Fruit fly (Drosophila melanogaster): Measurements from ENCODE around the gene NKCC.

Gene NKCC

dm6 chr3R:5458627-5459026 lies 43.9 kb downstream of the NKCC start:
- no peak for TF ChIP-seq rn (GFP tag; IDR thresholded peaks at IDR 0.05)
- no peak for TF ChIP-seq Snoo (tag; optimal IDR thresholded peaks at IDR 0.05)
- TF ChIP-seq fd96Ca (GFP tag; IDR thresholded peaks at IDR 0.05): no peak
- no peak for TF ChIP-seq CG32121 (GFP tag; IDR thresholded peaks at IDR 0.05)
- no peak for TF ChIP-seq CG8301 (tag; optimal IDR thresholded peaks at IDR 0.05)

dm6 chr3R:5454334-5454733 lies 48.2 kb downstream of the NKCC start:
- TF ChIP-seq CG34367 (tag; optimal IDR thresholded peaks at IDR 0.05): no peak
- no peak for TF ChIP-seq Pif1B (GFP tag; optimal IDR thresholded peaks at IDR 0.05)
- no peak for TF ChIP-seq CG15710 (tag; optimal IDR thresholded peaks at IDR 0.05)
- TF ChIP-seq CG4496 (GFP tag; IDR thresholded peaks at IDR 0.05): no peak
- TF ChIP-seq CG8159 (tag; optimal IDR thresholded peaks at IDR 0.05): no peak
- TF ChIP-seq gl (tag; optimal IDR thresholded peaks at IDR 0.05): no peak
- TF ChIP-seq Snoo (tag; optimal IDR thresholded peaks at IDR 0.05): no peak
- TF ChIP-seq Ets98B (GFP tag; IDR thresholded peaks at IDR 0.05): no peak
- no peak for TF ChIP-seq fd96Ca (GFP tag; IDR thresholded peaks at IDR 0.05)
- TF ChIP-seq CG14655 (GFP tag; optimal IDR thresholded peaks at IDR 0.05): no peak
- TF ChIP-seq Pif1A (GFP tag; optimal IDR thresholded peaks at IDR 0.05): no peak
- TF ChIP-seq rn (GFP tag; IDR thresholded peaks at IDR 0.05): no peak
- TF ChIP-seq CG12605 (GFP tag; IDR thresholded peaks at IDR 0.05): no peak
- no peak for TF ChIP-seq CG17806 (tag; optimal IDR thresholded peaks at IDR 0.05)
- no peak for TF ChIP-seq CG13204 (GFP tag; optimal IDR thresholded peaks at IDR 0.05)
- no peak for TF ChIP-seq CG10348 (GFP tag; IDR thresholded peaks at IDR 0.05)
- no peak for TF ChIP-seq CG32121 (GFP tag; IDR thresholded peaks at IDR 0.05)
